Fruit fly (Drosophila melanogaster): ENCODE measurements around the gene CG42857.

The CG42857 gene

dm6 chr3R:9771519-9771972 lies 49.4 kb downstream of the CG42857 start, which contains the start of gene CG9471 (continued):
- TF ChIP-seq Lhr (GFP tag; optimal IDR thresholded peaks at IDR 0.05) (peak; percentile 34), CG6791 (GFP tag; IDR thresholded peaks at IDR 0.05; ENCODE audit: partially characterized antibody) (no peak), C15 (GFP tag; IDR thresholded peaks at IDR 0.05) (peak; percentile 71; the same call in 1 of the 3 replicates), CG9876 (GFP tag; optimal IDR thresholded peaks at IDR 0.05) (peak; percentile 79), CG14014 (GFP tag; IDR thresholded peaks at IDR 0.05) (peak; percentile 93), cwo (GFP tag; optimal IDR thresholded peaks at IDR 0.05) (peak; percentile 85), nau (GFP tag; optimal IDR thresholded peaks at IDR 0.05) (peak; percentile 87), h (optimal IDR thresholded peaks at IDR 0.05) (no peak), CG4424 (GFP tag; optimal IDR thresholded peaks at IDR 0.05) (peak; percentile 91), CG6854 (GFP tag; optimal IDR thresholded peaks at IDR 0.05) (peak; percentile 85), Tbp (GFP tag; optimal IDR thresholded peaks at IDR 0.05) (no peak), CG7839 (tag; optimal IDR thresholded peaks at IDR 0.05) (peak; percentile 92), Hr51 (GFP tag; optimal IDR thresholded peaks at IDR 0.05) (peak; percentile 75 to 92), CG7928 (GFP tag; optimal IDR thresholded peaks at IDR 0.05) (peak; percentile 59), ken (GFP tag; IDR thresholded peaks at IDR 0.05) (peak; percentile 77), Fer3 (tag; optimal IDR thresholded peaks at IDR 0.05) (peak; percentile 94), CG14860 (GFP tag; IDR thresholded peaks at IDR 0.05; ENCODE audit: partially characterized antibody) (no peak), Doc2 (GFP tag; IDR thresholded peaks at IDR 0.05) (peak; percentile 79), sens (GFP tag) (peak; percentile 98), CG10321 (GFP tag; IDR thresholded peaks at IDR 0.05) (peak; percentile 67), exex (tag; optimal IDR thresholded peaks at IDR 0.05) (peak; percentile 92), B-H2 (GFP tag; optimal IDR thresholded peaks at IDR 0.05) (peak; percentile 91), pho (GFP tag; optimal IDR thresholded peaks at IDR 0.05) (peak; percentile 87), zen2 (GFP tag; IDR thresholded peaks at IDR 0.05; ENCODE audit: partially characterized antibody) (no peak), CG3726 (GFP tag; IDR thresholded peaks at IDR 0.05) (peak; percentile 85; the same call in 2 of the 3 replicates), sr (GFP tag; IDR thresholded peaks at IDR 0.05) (peak; percentile 48; the same call in 1 of the 3 replicates), jumu (GFP tag; optimal IDR thresholded peaks at IDR 0.05) (peak; percentile 86), Lpt (GFP tag; optimal IDR thresholded peaks at IDR 0.05) (no peak), schlank (tag; optimal IDR thresholded peaks at IDR 0.05) (peak; percentile 84), crc (GFP tag; optimal IDR thresholded peaks at IDR 0.05) (peak; percentile 85), caup (GFP tag; optimal IDR thresholded peaks at IDR 0.05; ENCODE audit: severe bottlenecking) (peak; percentile 87), ro (GFP tag; IDR thresholded peaks at IDR 0.05) (peak; percentile 74), CG2712 (tag; optimal IDR thresholded peaks at IDR 0.05) (peak; percentile 92), trh (GFP tag; optimal IDR thresholded peaks at IDR 0.05) (peak; percentile 69), tx (GFP tag; optimal IDR thresholded peaks at IDR 0.05) (peak; percentile 88), CG11456 (GFP tag; IDR thresholded peaks at IDR 0.05) (peak; percentile 88), CG14965 (GFP tag; optimal IDR thresholded peaks at IDR 0.05; ENCODE audit: borderline replicate concordance) (no peak), CG12391 (tag; optimal IDR thresholded peaks at IDR 0.05) (peak; percentile 94), CG30020 (tag; optimal IDR thresholded peaks at IDR 0.05) (peak; percentile 51), Atf3 (GFP tag; optimal IDR thresholded peaks at IDR 0.05) (peak; percentile 83), abd-A (tag; optimal IDR thresholded peaks at IDR 0.05) (no peak), CG15011 (GFP tag; optimal IDR thresholded peaks at IDR 0.05) (peak; percentile 86), CG1529 (GFP tag; optimal IDR thresholded peaks at IDR 0.05) (peak; percentile 80), Xrp1 (GFP tag; IDR thresholded peaks at IDR 0.05) (peak; percentile 95), slbo (GFP tag; IDR thresholded peaks at IDR 0.05) (peak; percentile 96), CG11085 (GFP tag; IDR thresholded peaks at IDR 0.05) (peak; percentile 86), onecut (GFP tag; IDR thresholded peaks at IDR 0.05) (peak; percentile 80), HHEX (GFP tag; optimal IDR thresholded peaks at IDR 0.05) (peak; percentile 93), HLHmδ (GFP tag; optimal IDR thresholded peaks at IDR 0.05) (no peak), BtbVII (GFP tag; optimal IDR thresholded peaks at IDR 0.05) (peak; percentile 89), CG13894 (tag; optimal IDR thresholded peaks at IDR 0.05) (peak; percentile 87)

All from whole organism, embryonic.